Fruit fly (Drosophila melanogaster) whole organism, embryonic: ENCODE measurements around the gene CG10845.

Experiments used
- Abd-B ChIP-seq: fragments of 200-800 bp; sonication (Bioruptor generic); optimal IDR thresholded peaks from 2 replicates; lab custom pipeline; 2018; ENCODE audit warnings: missing biosample characterization, mild to moderate bottlenecking, missing genetic modification characterization, moderate library complexity
- Antp ChIP-seq: fragments of 200-800 bp; sonication (Bioruptor generic); optimal IDR thresholded peaks from 3 replicates; lab custom pipeline; 2016; ENCODE audit warnings: missing biosample characterization, missing genetic modification characterization
- Asciz ChIP-seq: fragments of 200-800 bp; sonication (Bioruptor generic); optimal IDR thresholded peaks from 2 replicates; lab custom pipeline; 2017; ENCODE audit warnings: missing biosample characterization, mild to moderate bottlenecking, missing genetic modification characterization, missing genetic modification reagents
- Awh ChIP-seq: fragments of 200-800 bp; sonication (Bioruptor generic); IDR thresholded peaks from 2 replicates; pipeline ENCODE4, ENCODE4 v1.3.6; 2022; ENCODE audit warnings: missing biosample characterization, missing genetic modification characterization
- BtbVII ChIP-seq: fragments of 200-800 bp; sonication (Bioruptor generic); optimal IDR thresholded peaks from 3 replicates; lab custom pipeline; 2017; ENCODE audit warnings: missing biosample characterization, mild to moderate bottlenecking, missing genetic modification characterization
- CG10209 ChIP-seq: fragments of 200-800 bp; sonication (Bioruptor generic); optimal IDR thresholded peaks from 3 replicates; lab custom pipeline; 2017; ENCODE audit warnings: missing biosample characterization, mild to moderate bottlenecking, missing genetic modification characterization, missing genetic modification reagents
- CG10267 ChIP-seq: fragments of 200-800 bp; sonication (Bioruptor generic); optimal IDR thresholded peaks from 2 replicates; lab custom pipeline; 2018; ENCODE audit warnings: missing biosample characterization, mild to moderate bottlenecking, missing genetic modification characterization, moderate library complexity
- CG10979 ChIP-seq: fragments of 200-800 bp; sonication (Bioruptor generic); optimal IDR thresholded peaks from 2 replicates; lab custom pipeline; 2018; ENCODE audit warnings: missing biosample characterization, mild to moderate bottlenecking, missing genetic modification characterization, moderate library complexity
- CG11093 ChIP-seq: fragments of 200-800 bp; sonication (Bioruptor generic); IDR thresholded peaks from 3 replicates; pipeline ENCODE4 v1.3.6; 2022; ENCODE audit warnings: missing biosample characterization, missing genetic modification characterization
- CG12942 ChIP-seq: fragments of 200-800 bp; sonication (Bioruptor generic); optimal IDR thresholded peaks from 3 replicates; lab custom pipeline; 2016; ENCODE audit warnings: missing biosample characterization, missing genetic modification characterization
- CG14050 ChIP-seq: fragments of 200-800 bp; sonication (Bioruptor generic); IDR thresholded peaks from 3 replicates; pipeline ENCODE4 v1.3.6; 2022; ENCODE audit warnings: missing biosample characterization, missing genetic modification characterization
- CG15479 ChIP-seq: fragments of 200-800 bp; sonication (Bioruptor generic); optimal IDR thresholded peaks from 3 replicates; lab custom pipeline; 2019; ENCODE audit warnings: missing biosample characterization, mild to moderate bottlenecking, missing genetic modification characterization, moderate library complexity
- CG1602 ChIP-seq: fragments of 200-800 bp; sonication (Bioruptor generic); optimal IDR thresholded peaks from 3 replicates; lab custom pipeline; 2016; ENCODE audit warnings: missing biosample characterization, missing genetic modification characterization
- CG2120 ChIP-seq: fragments of 200-800 bp; sonication (Bioruptor generic); optimal IDR thresholded peaks from 3 replicates; lab custom pipeline; 2016; ENCODE audit warnings: missing biosample characterization, missing genetic modification characterization
- CG2202 ChIP-seq: fragments of 200-800 bp; sonication (Bioruptor generic); optimal IDR thresholded peaks from 2 replicates; lab custom pipeline; 2018; ENCODE audit warnings: missing biosample characterization, mild to moderate bottlenecking, missing genetic modification characterization
- CG2678 ChIP-seq: fragments of 200-800 bp; sonication (Bioruptor generic); optimal IDR thresholded peaks from 3 replicates; lab custom pipeline; 2019; ENCODE audit warnings: missing biosample characterization, mild to moderate bottlenecking, missing genetic modification characterization, moderate library complexity
- CG2889 ChIP-seq: fragments of 200-800 bp; sonication (Bioruptor generic); IDR thresholded peaks from 3 replicates; pipeline ENCODE4 v1.3.6; 2022; ENCODE audit warnings: missing biosample characterization, missing genetic modification characterization
- CG32767 ChIP-seq: fragments of 200-800 bp; sonication (Bioruptor generic); IDR thresholded peaks from 2 replicates; pipeline ENCODE4 v1.3.6; 2022; ENCODE audit warnings: missing biosample characterization, missing genetic modification characterization
- CG34422 ChIP-seq: fragments of 200-800 bp; sonication (Bioruptor generic); IDR thresholded peaks from 3 replicates; pipeline ENCODE4 v1.3.6; 2022; ENCODE audit warnings: missing biosample characterization, missing genetic modification characterization
- CG5953 ChIP-seq: fragments of 200-800 bp; sonication (Bioruptor generic); IDR thresholded peaks from 2 replicates; pipeline ENCODE4 v1.3.6; 2022; ENCODE audit warnings: missing biosample characterization, missing genetic modification characterization
- CG6813 ChIP-seq: fragments of 200-800 bp; sonication (Bioruptor generic); optimal IDR thresholded peaks from 2 replicates; lab custom pipeline; 2017; ENCODE audit warnings: missing biosample characterization, missing genetic modification characterization, mild to moderate bottlenecking, moderate library complexity, missing genetic modification reagents
- CG7963 ChIP-seq: fragments of 200-800 bp; sonication (Bioruptor generic); IDR thresholded peaks from 3 replicates; pipeline ENCODE4 v1.3.6; 2022; ENCODE audit warnings: missing biosample characterization, missing genetic modification characterization; ENCODE audit not compliant: partially characterized antibody
- CG7987 ChIP-seq: fragments of 200-800 bp; sonication (Bioruptor generic); optimal IDR thresholded peaks from 2 replicates; lab custom pipeline; 2018; ENCODE audit warnings: missing biosample characterization, mild to moderate bottlenecking, missing genetic modification characterization, moderate library complexity
- CG8359 ChIP-seq: fragments of 200-800 bp; sonication (Bioruptor generic); optimal IDR thresholded peaks from 2 replicates; lab custom pipeline; 2017; ENCODE audit warnings: missing biosample characterization, mild to moderate bottlenecking, missing genetic modification characterization, borderline replicate concordance
- Doc2 ChIP-seq: fragments of 200-800 bp; sonication (Bioruptor generic); IDR thresholded peaks from 2 replicates; pipeline ENCODE4 v1.3.6; 2022; ENCODE audit warnings: missing biosample characterization, missing genetic modification characterization
- Fer2 ChIP-seq: fragments of 200-800 bp; sonication (Bioruptor generic); optimal IDR thresholded peaks from 2 replicates; lab custom pipeline; 2018; ENCODE audit warnings: missing biosample characterization, mild to moderate bottlenecking, missing genetic modification characterization, moderate library complexity
- H15 ChIP-seq: fragments of 200-800 bp; sonication (Bioruptor generic); IDR thresholded peaks from 3 replicates; pipeline ENCODE4 v1.3.6; 2022; ENCODE audit warnings: missing biosample characterization, missing genetic modification characterization
- Hand ChIP-seq: fragments of 200-800 bp; sonication (Bioruptor generic); optimal IDR thresholded peaks from 2 replicates; lab custom pipeline; 2017; ENCODE audit warnings: mild to moderate bottlenecking, missing biosample characterization, missing genetic modification reagents, missing genetic modification characterization
- Lpt ChIP-seq: fragments of >200 bp; optimal IDR thresholded peaks from 2 replicates; lab custom pipeline; 2018; ENCODE audit warnings: missing biosample characterization, missing genetic modification characterization
- MBD-R2 ChIP-seq: fragments of 200-800 bp; sonication (Bioruptor generic); IDR thresholded peaks from 2 replicates; pipeline ENCODE4 v1.3.6; 2022; ENCODE audit warnings: missing biosample characterization, missing genetic modification characterization
- NfI ChIP-seq: fragments of 200-800 bp; sonication (Bioruptor generic); optimal IDR thresholded peaks from 3 replicates; lab custom pipeline; 2018; ENCODE audit warnings: missing biosample characterization, mild to moderate bottlenecking, missing genetic modification characterization, moderate library complexity
- Side ChIP-seq: fragments of 200-800 bp; sonication (Bioruptor generic); optimal IDR thresholded peaks from 2 replicates; lab custom pipeline; 2016; ENCODE audit warnings: missing biosample characterization, missing genetic modification characterization
- Six4 ChIP-seq: fragments of 200-800 bp; sonication (Bioruptor generic); optimal IDR thresholded peaks from 2 replicates; lab custom pipeline; 2016; ENCODE audit warnings: missing biosample characterization, missing genetic modification characterization
- Sox100B ChIP-seq: fragments of 200-800 bp; sonication (Bioruptor generic); optimal IDR thresholded peaks from 3 replicates; lab custom pipeline; 2018; ENCODE audit warnings: missing biosample characterization, mild to moderate bottlenecking, missing genetic modification characterization
- ab ChIP-seq: fragments of 200-800 bp; sonication (Bioruptor generic); optimal IDR thresholded peaks from 2 replicates; lab custom pipeline; 2016; ENCODE audit warnings: missing biosample characterization, missing genetic modification characterization
- ap ChIP-seq: fragments of 200-800 bp; sonication (Bioruptor generic); IDR thresholded peaks from 2 replicates; pipeline ENCODE4 v1.3.6; 2022; ENCODE audit warnings: missing biosample characterization, missing genetic modification characterization
- crol ChIP-seq: fragments of 200-800 bp; sonication (Bioruptor generic); IDR thresholded peaks from 2 replicates; pipeline ENCODE4 v1.3.6; 2022; ENCODE audit warnings: missing biosample characterization, missing genetic modification characterization
- ems ChIP-seq: fragments of 200-800 bp; sonication (Bioruptor generic); optimal IDR thresholded peaks from 3 replicates; lab custom pipeline; 2016; ENCODE audit warnings: missing biosample characterization, missing genetic modification characterization
- eve ChIP-seq, 2 experiments: fragments of >200 bp; optimal IDR thresholded peaks; 2 replicates each; lab custom pipeline; 2017; ENCODE audit warnings: missing biosample characterization in 2 of 2, missing genetic modification characterization in 2 of 2
- gcm2 ChIP-seq: fragments of 200-800 bp; sonication (Bioruptor generic); optimal IDR thresholded peaks from 2 replicates; lab custom pipeline; 2016; ENCODE audit warnings: missing biosample characterization, missing genetic modification characterization
- gsb ChIP-seq: fragments of 200-800 bp; sonication (Bioruptor generic); IDR thresholded peaks from 2 replicates; pipeline ENCODE4 v1.3.6; 2022; ENCODE audit warnings: missing biosample characterization, missing genetic modification characterization
- hb ChIP-seq: fragments of 200-800 bp; sonication (Bioruptor generic); IDR thresholded peaks from 3 replicates; pipeline ENCODE4 v1.3.6; 2022; ENCODE audit warnings: missing biosample characterization, missing genetic modification characterization; ENCODE audit not compliant: partially characterized antibody
- hth ChIP-seq: fragments of >200 bp; optimal IDR thresholded peaks from 2 replicates; lab custom pipeline; 2017; ENCODE audit warnings: inconsistent platforms
- jigr1 ChIP-seq: fragments of 200-800 bp; sonication (Bioruptor generic); IDR thresholded peaks from 3 replicates; pipeline ENCODE4 v1.3.6; 2022; ENCODE audit warnings: missing biosample characterization, missing genetic modification characterization
- mam ChIP-seq: fragments of 200-800 bp; sonication (Bioruptor generic); optimal IDR thresholded peaks from 3 replicates; lab custom pipeline; 2016; ENCODE audit warnings: missing biosample characterization, missing genetic modification characterization
- pnt ChIP-seq: fragments of 200-800 bp; sonication (Bioruptor generic); optimal IDR thresholded peaks from 3 replicates; lab custom pipeline; 2016; ENCODE audit warnings: missing biosample characterization, missing genetic modification characterization
- slbo ChIP-seq: fragments of 200-800 bp; sonication (Bioruptor generic); IDR thresholded peaks from 2 replicates; pipeline ENCODE4 v1.3.6; 2022; ENCODE audit warnings: missing biosample characterization, missing genetic modification characterization
- so ChIP-seq: fragments of 200-800 bp; sonication (Bioruptor generic); IDR thresholded peaks from 3 replicates; pipeline ENCODE4 v1.3.6; 2022; ENCODE audit warnings: missing biosample characterization, missing genetic modification characterization
- sug ChIP-seq: fragments of 200-800 bp; optimal IDR thresholded peaks from 2 replicates; lab custom pipeline; 2019; ENCODE audit warnings: missing biosample characterization, mild to moderate bottlenecking, missing genetic modification characterization, moderate library complexity
- vnd ChIP-seq: fragments of 200-800 bp; sonication (Bioruptor generic); IDR thresholded peaks from 3 replicates; pipeline ENCODE4 v1.3.6; 2022; ENCODE audit warnings: missing biosample characterization, missing genetic modification characterization; ENCODE audit not compliant: partially characterized antibody
- zen ChIP-seq: fragments of 200-800 bp; sonication (Bioruptor generic); optimal IDR thresholded peaks from 3 replicates; lab custom pipeline; 2018; ENCODE audit warnings: missing biosample characterization, mild to moderate bottlenecking, missing genetic modification characterization, moderate library complexity

The CG10845 gene

DNA sequence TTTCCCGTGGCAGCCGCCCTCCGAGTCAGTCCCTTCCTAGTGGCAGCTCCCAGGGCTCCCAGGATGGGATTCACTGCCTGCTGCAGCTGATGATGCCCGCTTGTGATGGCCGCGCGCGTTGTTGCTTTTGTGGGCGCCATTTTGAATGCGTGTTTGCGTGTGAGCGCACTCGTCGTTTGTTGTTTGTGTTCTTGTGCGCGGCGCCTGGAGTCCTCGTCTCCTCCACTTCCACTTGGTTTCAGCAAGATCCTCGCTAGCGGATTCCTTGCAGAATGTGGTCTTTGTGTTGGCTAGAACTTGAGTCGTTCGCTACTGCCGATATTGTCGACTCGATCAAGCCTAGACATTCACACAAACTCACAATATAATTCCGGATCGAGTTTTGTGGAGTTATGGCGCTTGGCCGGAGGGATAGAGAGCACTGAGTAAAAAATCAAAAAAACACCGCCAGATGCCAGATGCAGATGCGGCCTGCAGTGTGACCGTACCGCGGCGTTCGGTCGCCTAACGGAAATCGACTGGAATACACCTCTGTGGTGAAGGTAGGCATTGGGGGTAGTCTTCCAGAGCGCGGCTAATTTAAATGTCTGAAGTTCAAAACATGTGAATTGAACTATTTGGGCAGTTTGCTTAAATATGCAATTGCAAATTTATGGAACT lies 30.4 kb upstream of the CG10845 start, which contains the start of gene CycB3 (continued):
- TF ChIP-seq CG1602 (GFP tag; lab: Kevin White, UChicago) (no peak), CG7963 (no peak), Abd-B (GFP tag; lab: Kevin White, UChicago) (no peak), jigr1 (GFP tag; lab: Robert Waterston, UW) (no peak), Doc2 (no peak), slbo (no peak), MBD-R2 (GFP tag; lab: Robert Waterston, UW) (peak; percentile 68), Hand (GFP tag; lab: Kevin White, UChicago) (no peak), CG34422 (GFP tag; lab: Robert Waterston, UW) (0 out of 3 replicates have a peak, but pooled peaks have one; percentile 22), so (GFP tag; lab: Robert Waterston, UW) (no peak), gcm2 (no peak), CG7987 (peak; percentile 45), BtbVII (GFP tag; lab: Kevin White, UChicago) (no peak), Six4 (GFP tag; lab: Kevin White, UChicago) (no peak), CG2202 (no peak), Side (no peak), ab (GFP tag; lab: Kevin White, UChicago) (no peak), sug (no peak), hth (lab: Kevin White, UChicago) (no peak), crol (GFP tag; lab: Robert Waterston, UW) (no peak), CG12942 (no peak), CG10979 (tag; lab: Kevin White, UChicago) (peak; percentile 41), hb (GFP tag; lab: Robert Waterston, UW) (no peak), eve (GFP tag; optimal IDR thresholded peaks at IDR 0.05; lab: Kevin White, UChicago) (no peak), Sox100B (GFP tag; lab: Kevin White, UChicago) (no peak), CG15479 (GFP tag; lab: Kevin White, UChicago) (no peak), Lpt (GFP tag; lab: Kevin White, UChicago) (no peak), Asciz (GFP tag; lab: Kevin White, UChicago) (no peak), CG2120 (no peak), Fer2 (tag; lab: Kevin White, UChicago) (no peak), Antp (no peak), CG10209 (GFP tag; lab: Kevin White, UChicago) (no peak), ems (no peak), zen (tag; lab: Kevin White, UChicago) (peak; percentile 33), pnt (no peak), CG32767 (GFP tag; lab: Robert Waterston, UW) (no peak), NfI (peak; percentile 46), H15 (no peak), CG10267 (tag; lab: Kevin White, UChicago) (peak; percentile 47), CG2889 (GFP tag; lab: Robert Waterston, UW) (no peak), CG14050 (GFP tag; lab: Robert Waterston, UW) (no peak), CG2678 (tag; lab: Kevin White, UChicago) (no peak), CG11093 (GFP tag; lab: Robert Waterston, UW) (no peak), mam (GFP tag; lab: Kevin White, UChicago) (no peak), gsb (GFP tag; lab: Robert Waterston, UW) (no peak), Awh (GFP tag; lab: Robert Waterston, UW) (no peak), ap (GFP tag; lab: Robert Waterston, UW) (no peak), CG6813 (GFP tag; lab: Kevin White, UChicago) (peak; percentile 39), vnd (GFP tag; lab: Robert Waterston, UW) (no peak), CG8359 (GFP tag; lab: Kevin White, UChicago) (no peak), CG5953 (GFP tag; lab: Robert Waterston, UW) (no peak)
